Worm (Caenorhabditis elegans): ENCODE data around the gene W06A7.4.

DNA sequence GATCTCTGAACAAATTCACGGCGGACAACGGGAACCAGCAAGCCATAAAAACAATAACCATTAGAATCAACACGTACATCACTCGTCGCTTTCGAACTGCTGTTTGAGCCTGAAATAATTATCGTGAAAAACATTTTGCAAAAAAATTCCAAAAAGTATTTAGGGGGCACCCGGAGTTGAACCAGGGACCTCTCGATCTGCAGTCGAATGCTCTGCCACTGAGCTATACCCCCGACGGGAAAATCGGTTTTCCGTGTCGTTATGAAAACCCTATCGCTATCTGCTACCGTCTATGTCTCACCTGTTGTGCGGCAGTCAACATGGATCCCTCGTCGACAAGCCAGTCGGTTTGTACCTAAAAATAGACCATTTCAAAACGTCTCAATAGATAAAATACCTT lies 31.4 kb downstream of the W06A7.4 start:
- TF ChIP-seq lsl-1 (GFP tag; optimal IDR thresholded peaks at IDR 0.05) (no peak), nfya-1 (tag; optimal IDR thresholded peaks at IDR 0.05; ENCODE audit: borderline replicate concordance, insufficient read depth) (no peak), mxl-1 (tag; optimal IDR thresholded peaks at IDR 0.05) (no peak), lag-1 (GFP tag; IDR thresholded peaks at IDR 0.05) (no peak), egrh-3 (GFP tag; IDR thresholded peaks at IDR 0.05) (no peak; the same call in 1 of the 2 replicates), F23B12.7 (tag; optimal IDR thresholded peaks at IDR 0.05; ENCODE audit: insufficient read depth) (no peak), madf-10 (tag; optimal IDR thresholded peaks at IDR 0.05) (no peak), unc-62 (GFP tag; optimal IDR thresholded peaks at IDR 0.05) (no peak), F57A8.1 (GFP tag; optimal IDR thresholded peaks at IDR 0.05) (no peak), let-607 (tag; optimal IDR thresholded peaks at IDR 0.05) (no peak)
